Fruit fly (Drosophila melanogaster) whole organism, embryonic: Measurements from ENCODE around the gene CG31551.

Source experiments
- Abd-B ChIP-seq: fragments of 200-800 bp; sonication (Bioruptor generic); optimal IDR thresholded peaks from 2 replicates; lab custom pipeline; 2018; ENCODE audit warnings: missing biosample characterization, mild to moderate bottlenecking, missing genetic modification characterization, moderate library complexity
- Atf3 ChIP-seq: fragments of 200-800 bp; sonication (Bioruptor generic); optimal IDR thresholded peaks from 3 replicates; lab custom pipeline; 2016; ENCODE audit warnings: missing biosample characterization, missing genetic modification characterization
- CG1024 ChIP-seq: fragments of 200-800 bp; sonication (Bioruptor generic); IDR thresholded peaks from 2 replicates; pipeline ENCODE4 v1.3.6; 2022; ENCODE audit warnings: missing biosample characterization, missing genetic modification characterization
- CG11456 ChIP-seq: fragments of 200-800 bp; sonication (Bioruptor generic); IDR thresholded peaks from 3 replicates; pipeline ENCODE4 v1.3.6; 2022; ENCODE audit warnings: missing biosample characterization, missing genetic modification characterization
- CG11504 ChIP-seq: fragments of 200-800 bp; sonication (Bioruptor generic); optimal IDR thresholded peaks from 3 replicates; lab custom pipeline; 2019; ENCODE audit warnings: missing biosample characterization, mild to moderate bottlenecking, missing genetic modification characterization, moderate library complexity
- CG11723 ChIP-seq: fragments of 200-800 bp; sonication (Bioruptor generic); optimal IDR thresholded peaks from 2 replicates; lab custom pipeline; 2017; ENCODE audit warnings: missing biosample characterization, mild to moderate bottlenecking, missing genetic modification characterization
- CG14710 ChIP-seq: fragments of 200-800 bp; sonication (Bioruptor generic); optimal IDR thresholded peaks from 3 replicates; lab custom pipeline; 2019; ENCODE audit warnings: missing biosample characterization, mild to moderate bottlenecking, missing genetic modification characterization, moderate library complexity
- CG15011 ChIP-seq: fragments of 200-800 bp; sonication (Bioruptor generic); optimal IDR thresholded peaks from 3 replicates; lab custom pipeline; 2018; ENCODE audit warnings: missing biosample characterization, mild to moderate bottlenecking, missing genetic modification characterization
- CG1603 ChIP-seq: fragments of 200-800 bp; sonication (Bioruptor generic); optimal IDR thresholded peaks from 2 replicates; lab custom pipeline; 2019; ENCODE audit warnings: missing biosample characterization, mild to moderate bottlenecking, missing genetic modification characterization, moderate library complexity
- CG1832 ChIP-seq: fragments of 200-800 bp; sonication (Bioruptor generic); optimal IDR thresholded peaks from 2 replicates; lab custom pipeline; 2017; ENCODE audit warnings: missing biosample characterization, mild to moderate bottlenecking, missing genetic modification characterization, inconsistent platforms
- CG2712 ChIP-seq: fragments of 200-800 bp; optimal IDR thresholded peaks from 3 replicates; lab custom pipeline; 2019; ENCODE audit warnings: missing biosample characterization, mild to moderate bottlenecking, missing genetic modification characterization, moderate library complexity
- CG31388 ChIP-seq: fragments of 200-800 bp; sonication (Bioruptor generic); optimal IDR thresholded peaks from 2 replicates; lab custom pipeline; 2016; ENCODE audit warnings: missing biosample characterization, missing genetic modification characterization
- CG34376 ChIP-seq: fragments of 200-800 bp; sonication (Bioruptor generic); optimal IDR thresholded peaks from 2 replicates; lab custom pipeline; 2018; ENCODE audit warnings: missing biosample characterization, mild to moderate bottlenecking, missing genetic modification characterization
- CG4282 ChIP-seq: fragments of 200-800 bp; sonication (Bioruptor generic); optimal IDR thresholded peaks from 2 replicates; lab custom pipeline; 2016; ENCODE audit warnings: missing biosample characterization, missing genetic modification characterization
- CG6791 ChIP-seq: fragments of 200-800 bp; sonication (Bioruptor generic); IDR thresholded peaks from 3 replicates; pipeline ENCODE4 v1.3.6; 2022; ENCODE audit warnings: missing biosample characterization, missing genetic modification characterization; ENCODE audit not compliant: partially characterized antibody
- CG7372 ChIP-seq: fragments of 200-800 bp; sonication (Bioruptor generic); IDR thresholded peaks from 2 replicates; pipeline ENCODE4 v1.3.6; 2022; ENCODE audit warnings: missing biosample characterization, missing genetic modification characterization
- CG7928 ChIP-seq: fragments of 200-800 bp; sonication (Bioruptor generic); optimal IDR thresholded peaks from 2 replicates; lab custom pipeline; 2017; ENCODE audit warnings: missing biosample characterization, mild to moderate bottlenecking, missing genetic modification characterization
- CG9437 ChIP-seq: fragments of 200-800 bp; sonication (Bioruptor generic); optimal IDR thresholded peaks from 2 replicates; lab custom pipeline; 2018; ENCODE audit warnings: missing biosample characterization, mild to moderate bottlenecking, missing genetic modification characterization
- CG9817 ChIP-seq: fragments of 200-800 bp; sonication (Bioruptor generic); optimal IDR thresholded peaks from 2 replicates; lab custom pipeline; 2018; ENCODE audit warnings: missing biosample characterization, mild to moderate bottlenecking, missing genetic modification characterization, moderate library complexity
- Fer1 ChIP-seq: fragments of 200-800 bp; sonication (Bioruptor generic); optimal IDR thresholded peaks from 2 replicates; lab custom pipeline; 2017; ENCODE audit warnings: missing biosample characterization, mild to moderate bottlenecking, missing genetic modification characterization
- Fer3 ChIP-seq: fragments of 200-800 bp; sonication (Bioruptor generic); optimal IDR thresholded peaks from 2 replicates; lab custom pipeline; 2018; ENCODE audit warnings: missing biosample characterization, mild to moderate bottlenecking, missing genetic modification characterization, moderate library complexity
- Hsf ChIP-seq: fragments of 200-800 bp; sonication (Bioruptor generic); optimal IDR thresholded peaks from 3 replicates; lab custom pipeline; 2016; ENCODE audit warnings: missing biosample characterization, missing genetic modification characterization
- Lpt ChIP-seq: fragments of >200 bp; optimal IDR thresholded peaks from 2 replicates; lab custom pipeline; 2018; ENCODE audit warnings: missing biosample characterization, missing genetic modification characterization
- Max ChIP-seq: fragments of 200-800 bp; sonication (Bioruptor generic); optimal IDR thresholded peaks from 2 replicates; lab custom pipeline; 2016; ENCODE audit warnings: missing biosample characterization, mild to moderate bottlenecking, missing genetic modification characterization
- Meics ChIP-seq: fragments of 200-800 bp; sonication (Bioruptor generic); optimal IDR thresholded peaks from 2 replicates; lab custom pipeline; 2017; ENCODE audit warnings: missing biosample characterization, mild to moderate bottlenecking, missing genetic modification characterization
- Oli ChIP-seq: fragments of 200-800 bp; sonication (Bioruptor generic); optimal IDR thresholded peaks from 2 replicates; lab custom pipeline; 2018; ENCODE audit warnings: missing biosample characterization, mild to moderate bottlenecking, missing genetic modification characterization, moderate library complexity
- Pdp1 ChIP-seq, 2 experiments: fragments of 200-800 bp; sonication (Bioruptor generic); optimal IDR thresholded peaks; 3 replicates each; lab custom pipeline; 2016; ENCODE audit warnings: missing biosample characterization in 2 of 2, missing genetic modification characterization in 2 of 2, mild to moderate bottlenecking in 1 of 2, moderate library complexity in 1 of 2
- Rx ChIP-seq: fragments of 200-800 bp; sonication (Bioruptor generic); IDR thresholded peaks from 2 replicates; pipeline ENCODE4 v1.3.6; 2022; ENCODE audit warnings: missing biosample characterization, missing genetic modification characterization
- Sox100B ChIP-seq: fragments of 200-800 bp; sonication (Bioruptor generic); optimal IDR thresholded peaks from 3 replicates; lab custom pipeline; 2018; ENCODE audit warnings: missing biosample characterization, mild to moderate bottlenecking, missing genetic modification characterization
- Sry-δ ChIP-seq: fragments of 200-800 bp; sonication (Bioruptor generic); optimal IDR thresholded peaks from 2 replicates; lab custom pipeline; 2016; ENCODE audit warnings: missing biosample characterization, missing genetic modification characterization
- ac ChIP-seq: fragments of 200-800 bp; sonication (Bioruptor generic); optimal IDR thresholded peaks from 3 replicates; lab custom pipeline; 2017; ENCODE audit warnings: missing biosample characterization, mild to moderate bottlenecking, missing genetic modification characterization
- bsh ChIP-seq, 2 experiments: fragments of 200-800 bp; sonication (Bioruptor generic); optimal IDR thresholded peaks; 2 replicates each; lab custom pipeline; 2017 to 2018; ENCODE audit warnings: mild to moderate bottlenecking in 2 of 2, missing biosample characterization in 2 of 2, missing genetic modification characterization in 2 of 2, moderate library complexity in 1 of 2
- cato ChIP-seq: fragments of 200-800 bp; sonication (Bioruptor generic); optimal IDR thresholded peaks from 2 replicates; lab custom pipeline; 2016; ENCODE audit warnings: missing biosample characterization, missing genetic modification characterization, borderline replicate concordance
- chinmo ChIP-seq: fragments of 200-800 bp; sonication (Bioruptor generic); IDR thresholded peaks from 4 replicates; pipeline ENCODE4 v1.3.6; 2022; ENCODE audit warnings: missing biosample characterization, missing genetic modification characterization; ENCODE audit not compliant: partially characterized antibody
- disco-r ChIP-seq: fragments of 200-800 bp; sonication (Bioruptor generic); optimal IDR thresholded peaks from 2 replicates; lab custom pipeline; 2016; ENCODE audit warnings: missing biosample characterization, missing genetic modification characterization
- dmrt99B ChIP-seq: fragments of 200-800 bp; sonication (Bioruptor generic); optimal IDR thresholded peaks from 2 replicates; lab custom pipeline; 2018; ENCODE audit warnings: missing biosample characterization, mild to moderate bottlenecking, missing genetic modification characterization, moderate library complexity
- exex ChIP-seq: fragments of 200-800 bp; sonication (Bioruptor generic); optimal IDR thresholded peaks from 4 replicates; lab custom pipeline; 2018; ENCODE audit warnings: missing biosample characterization, mild to moderate bottlenecking, missing genetic modification characterization, moderate library complexity
- fu2 ChIP-seq: fragments of 200-800 bp; sonication (Bioruptor generic); optimal IDR thresholded peaks from 2 replicates; lab custom pipeline; 2016; ENCODE audit warnings: missing biosample characterization, missing genetic modification characterization
- gcm2 ChIP-seq: fragments of 200-800 bp; sonication (Bioruptor generic); optimal IDR thresholded peaks from 2 replicates; lab custom pipeline; 2016; ENCODE audit warnings: missing biosample characterization, missing genetic modification characterization
- hbn ChIP-seq: fragments of 200-800 bp; sonication (Bioruptor generic); IDR thresholded peaks from 2 replicates; pipeline ENCODE4 v1.3.6; 2022; ENCODE audit warnings: missing biosample characterization, missing genetic modification characterization; ENCODE audit not compliant: partially characterized antibody
- inv ChIP-seq: fragments of 200-800 bp; sonication (Bioruptor generic); IDR thresholded peaks from 2 replicates; pipeline ENCODE4 v1.3.6; 2022; ENCODE audit warnings: missing biosample characterization, missing genetic modification characterization; ENCODE audit not compliant: partially characterized antibody
- jumu ChIP-seq: fragments of 200-800 bp; sonication (Bioruptor generic); optimal IDR thresholded peaks from 3 replicates; lab custom pipeline; 2016; ENCODE audit warnings: missing biosample characterization, missing genetic modification characterization
- mam ChIP-seq: fragments of 200-800 bp; sonication (Bioruptor generic); optimal IDR thresholded peaks from 3 replicates; lab custom pipeline; 2016; ENCODE audit warnings: missing biosample characterization, missing genetic modification characterization
- onecut ChIP-seq: fragments of 200-800 bp; sonication (Bioruptor generic); IDR thresholded peaks from 2 replicates; pipeline ENCODE4 v1.3.6; 2022; ENCODE audit warnings: missing biosample characterization, missing genetic modification characterization
- pho ChIP-seq: fragments of 200-800 bp; sonication (Bioruptor generic); optimal IDR thresholded peaks from 2 replicates; lab custom pipeline; 2016; ENCODE audit warnings: missing biosample characterization, missing genetic modification characterization
- scrt ChIP-seq: fragments of 200-800 bp; sonication (Bioruptor generic); optimal IDR thresholded peaks from 2 replicates; lab custom pipeline; 2018; ENCODE audit warnings: missing biosample characterization, mild to moderate bottlenecking, missing genetic modification characterization, moderate library complexity
- sna ChIP-seq: fragments of 200-800 bp; sonication (Bioruptor generic); IDR thresholded peaks from 2 replicates; pipeline ENCODE4 v1.3.6; 2022; ENCODE audit warnings: missing biosample characterization, missing genetic modification characterization; ENCODE audit not compliant: partially characterized antibody
- sr ChIP-seq: fragments of 200-800 bp; sonication (Bioruptor generic); IDR thresholded peaks from 3 replicates; pipeline ENCODE4 v1.3.6; 2022; ENCODE audit warnings: missing biosample characterization, missing genetic modification characterization
- stwl ChIP-seq: fragments of 200-800 bp; sonication (Bioruptor generic); optimal IDR thresholded peaks from 3 replicates; lab custom pipeline; 2018; ENCODE audit warnings: missing biosample characterization, mild to moderate bottlenecking, missing genetic modification characterization, moderate library complexity
- vnd ChIP-seq: fragments of 200-800 bp; sonication (Bioruptor generic); IDR thresholded peaks from 3 replicates; pipeline ENCODE4 v1.3.6; 2022; ENCODE audit warnings: missing biosample characterization, missing genetic modification characterization; ENCODE audit not compliant: partially characterized antibody

CG31551 gene

dm6 chr3R:5613114-5613443 is 14.6 kb upstream of the CG31551 start, which contains the start of gene Atu (continued):
- TF ChIP-seq CG34376 (no peak), bsh (GFP tag; optimal IDR thresholded peaks at IDR 0.05; lab: Kevin White, UChicago) (peak in 1 of 2 experiments; percentile 1), stwl (tag; lab: Kevin White, UChicago) (peak; percentile 60), scrt (GFP tag; lab: Kevin White, UChicago) (no peak), gcm2 (GFP tag; lab: Kevin White, UChicago) (no peak), Sry-δ (GFP tag; lab: Kevin White, UChicago) (peak; percentile 96), hbn (peak; percentile 89), CG2712 (tag; lab: Kevin White, UChicago) (peak; percentile 49), CG1832 (GFP tag; lab: Kevin White, UChicago) (no peak), Atf3 (no peak), vnd (GFP tag; lab: Robert Waterston, UW) (peak; percentile 86), pho (GFP tag; lab: Kevin White, UChicago) (peak; percentile 38), CG15011 (GFP tag; lab: Kevin White, UChicago) (no peak), CG7928 (GFP tag; lab: Kevin White, UChicago) (peak; percentile 51), cato (GFP tag; lab: Kevin White, UChicago) (peak; percentile 12), Hsf (peak; percentile 16), inv (GFP tag; lab: Robert Waterston, UW) (peak; percentile 90), onecut (GFP tag; lab: Robert Waterston, UW) (peak; percentile 6; the same call in 1 of the 2 replicates), sna (GFP tag; lab: Robert Waterston, UW) (peak; percentile 93), Lpt (GFP tag; lab: Kevin White, UChicago) (no peak), chinmo (GFP tag; lab: Robert Waterston, UW) (peak; percentile 87), dmrt99B (tag; lab: Kevin White, UChicago) (no peak), Rx (GFP tag; lab: Robert Waterston, UW) (no peak), Oli (tag; lab: Kevin White, UChicago) (no peak), CG9817 (tag; lab: Kevin White, UChicago) (peak; percentile 25), Pdp1 (GFP tag; optimal IDR thresholded peaks at IDR 0.05; lab: Kevin White, UChicago) (peak in 1 of 2 experiments; percentile 42), CG11456 (GFP tag; lab: Robert Waterston, UW) (no peak), CG11723 (GFP tag; lab: Kevin White, UChicago) (no peak), Max (GFP tag; lab: Kevin White, UChicago) (peak; percentile 3), Meics (GFP tag; lab: Kevin White, UChicago) (peak; percentile 10), mam (GFP tag; lab: Kevin White, UChicago) (no peak), jumu (no peak), CG1024 (GFP tag; lab: Robert Waterston, UW) (no peak), CG7372 (GFP tag; lab: Robert Waterston, UW) (no peak), CG11504 (tag; lab: Kevin White, UChicago) (no peak), Fer3 (peak; percentile 29), CG14710 (tag; lab: Kevin White, UChicago) (peak; percentile 70), ac (no peak), CG9437 (GFP tag; lab: Kevin White, UChicago) (peak; percentile 24), CG4282 (GFP tag; lab: Kevin White, UChicago) (no peak), exex (no peak), CG6791 (GFP tag; lab: Robert Waterston, UW) (peak; percentile 84), CG1603 (tag; lab: Kevin White, UChicago) (peak; percentile 68), fu2 (no peak), CG31388 (GFP tag; lab: Kevin White, UChicago) (no peak), Fer1 (GFP tag; lab: Kevin White, UChicago) (peak; percentile 3), sr (GFP tag; lab: Robert Waterston, UW) (no peak), disco-r (no peak), Abd-B (GFP tag; lab: Kevin White, UChicago) (peak; percentile 73), Sox100B (GFP tag; lab: Kevin White, UChicago) (no peak)
